Worm (Caenorhabditis elegans) whole organism, mixed stage, embryonic: ENCODE results near the gene srx-64.

Experiments
- lin-32 ChIP-seq: fragments of 200-800 bp; sonication (Bioruptor generic); optimal IDR thresholded peaks from 2 replicates; lab custom pipeline; 2018; ENCODE audit warnings: mild to moderate bottlenecking, missing genetic modification characterization, missing compliant biosample characterization
- nhr-237 ChIP-seq: fragments of 150-350 bp; optimal IDR thresholded peaks from 2 replicates; lab custom pipeline; 2014; ENCODE audit warnings: missing biosample characterization, missing genetic modification characterization
- nhr-28 ChIP-seq: fragments of 150-350 bp; optimal IDR thresholded peaks from 2 replicates; lab custom pipeline; 2014; ENCODE audit warnings: missing biosample characterization, missing genetic modification characterization
- nhr-76 ChIP-seq: sonication (generic microtip); optimal IDR thresholded peaks from 2 replicates; lab custom pipeline; 2017; ENCODE audit warnings: missing biosample characterization, missing genetic modification characterization
- pha-4 ChIP-seq: fragments of 150-350 bp; optimal IDR thresholded peaks from 2 replicates; lab custom pipeline; 2018; ENCODE audit warnings: missing biosample characterization, missing genetic modification reagents, missing genetic modification characterization
- unc-120 ChIP-seq: sonication (generic microtip); optimal IDR thresholded peaks from 2 replicates; lab custom pipeline; 2017; ENCODE audit warnings: missing genetic modification characterization, missing compliant biosample characterization; ENCODE audit not compliant: poor library complexity, severe bottlenecking
- unc-39 ChIP-seq: fragments of 150-350 bp; optimal IDR thresholded peaks from 2 replicates; lab custom pipeline; 2014; ENCODE audit warnings: missing biosample characterization, missing genetic modification characterization

ce11 chrV:3913131-3913530, 16.1 kb upstream of the srx-64 start:
- TF ChIP-seq pha-4, result no peak
- TF ChIP-seq lin-32 (GFP tag; lab: Kevin White, UChicago), result no peak
- no peak for TF ChIP-seq nhr-237 (tag; lab: Kevin White, UChicago)
- no peak for TF ChIP-seq unc-39
- no peak for TF ChIP-seq unc-120 (tag; lab: Kevin White, UChicago)
- TF ChIP-seq nhr-76, result no peak
- TF ChIP-seq nhr-28, result no peak
